Fruit fly (Drosophila melanogaster): ENCODE measurements around the gene Rpt2.

Gene Rpt2

DNA sequence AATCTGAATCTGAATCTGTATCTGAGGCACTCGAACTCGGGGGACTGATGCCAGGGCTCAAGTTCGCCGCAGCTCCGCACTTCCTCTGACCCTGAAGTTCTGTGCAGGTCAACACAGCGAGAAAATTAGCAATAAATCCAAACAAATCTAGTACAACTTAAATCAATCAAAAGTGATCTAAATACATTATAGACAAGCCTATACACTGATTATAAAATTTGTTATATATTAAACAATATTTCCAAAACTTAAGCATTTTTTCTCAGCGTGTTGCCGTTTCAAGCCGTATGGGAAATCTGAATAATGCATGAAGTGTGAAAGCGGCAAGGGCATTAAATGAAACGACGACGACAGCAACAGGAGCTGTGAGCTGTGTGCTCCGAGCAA, 16.3 kb downstream of the Rpt2 start (continued):
- TF ChIP-seq Hr38 (GFP tag; optimal IDR thresholded peaks at IDR 0.05) = no peak
- TF ChIP-seq Blimp-1 (GFP tag; optimal IDR thresholded peaks at IDR 0.05) = peak; percentile 74
- peak; percentile 97 for TF ChIP-seq CG34406 (GFP tag; optimal IDR thresholded peaks at IDR 0.05)
- TF ChIP-seq Eip78C (GFP tag) = peak; percentile 98
- peak; percentile 94 for TF ChIP-seq Smox (GFP tag; optimal IDR thresholded peaks at IDR 0.05)
- TF ChIP-seq CG31627 (GFP tag; optimal IDR thresholded peaks at IDR 0.05) = peak; percentile 92
- peak; percentile 56 for TF ChIP-seq CG6854 (GFP tag; optimal IDR thresholded peaks at IDR 0.05)
- TF ChIP-seq CG6808 (GFP tag; optimal IDR thresholded peaks at IDR 0.05) = peak; percentile 94
- TF ChIP-seq acj6 (GFP tag; optimal IDR thresholded peaks at IDR 0.05) = peak; percentile 97
- TF ChIP-seq Hr39 (GFP tag; optimal IDR thresholded peaks at IDR 0.05) = peak; percentile 91
- peak; percentile 98 for TF ChIP-seq CG10669 (GFP tag; optimal IDR thresholded peaks at IDR 0.05)
- peak; percentile 96 for TF ChIP-seq CG7368 (GFP tag; optimal IDR thresholded peaks at IDR 0.05)

DNA sequence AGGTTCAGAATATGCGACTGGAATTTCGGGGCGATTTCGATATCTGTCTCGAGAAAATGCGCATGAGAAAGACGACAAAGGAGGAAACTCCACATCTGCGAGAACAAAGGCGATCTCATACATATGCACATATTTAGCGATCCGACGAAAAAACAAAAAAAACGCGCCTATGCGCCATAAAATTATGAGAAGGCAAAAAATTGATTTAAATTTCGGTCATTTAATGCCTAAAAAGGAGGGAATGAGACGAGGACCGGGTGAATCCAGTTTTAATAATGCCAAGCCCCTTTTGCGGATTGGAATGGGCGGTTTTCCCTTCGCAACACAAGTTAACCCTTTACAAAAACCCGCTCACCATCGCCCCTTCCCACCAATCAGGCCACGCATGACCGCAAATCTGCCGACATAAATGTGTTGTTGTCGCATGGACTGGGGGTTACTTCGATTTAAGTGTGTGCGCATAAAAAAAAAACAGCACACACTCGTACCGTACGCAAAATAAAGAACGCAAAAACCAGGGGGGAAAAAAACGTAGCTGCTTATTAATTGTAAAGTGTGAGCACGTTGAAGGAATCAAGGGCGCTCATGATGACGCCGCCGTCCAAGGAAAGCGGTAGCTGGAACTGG, 16.8 kb downstream of the Rpt2 start:
- no peak for TF ChIP-seq CG6808 (GFP tag; optimal IDR thresholded peaks at IDR 0.05)
- TF ChIP-seq Eip93F (GFP tag; optimal IDR thresholded peaks at IDR 0.05) = peak; percentile 16

dm6 chr3R:23912349-23912748, 19.0 kb downstream of the Rpt2 start:
- TF ChIP-seq CG6792 (GFP tag; optimal IDR thresholded peaks at IDR 0.05) (no peak), CG6163 (GFP tag; IDR thresholded peaks at IDR 0.05) (0 out of 3 replicates have a peak, but pooled peaks have one; percentile 16), CG4318 (GFP tag; optimal IDR thresholded peaks at IDR 0.05) (no peak), CG15336 (GFP tag; IDR thresholded peaks at IDR 0.05) (no peak), cyc (GFP tag; optimal IDR thresholded peaks at IDR 0.05) (no peak), CG6854 (GFP tag; optimal IDR thresholded peaks at IDR 0.05) (peak; percentile 12), CG3919 (GFP tag; optimal IDR thresholded peaks at IDR 0.05) (peak; percentile 6), Sox14 (GFP tag; optimal IDR thresholded peaks at IDR 0.05) (no peak), svp (GFP tag) (peak; percentile 39), Eip78C (GFP tag) (no peak), Hr38 (GFP tag; optimal IDR thresholded peaks at IDR 0.05) (no peak), pdm3 (GFP tag; optimal IDR thresholded peaks at IDR 0.05) (no peak)

DNA sequence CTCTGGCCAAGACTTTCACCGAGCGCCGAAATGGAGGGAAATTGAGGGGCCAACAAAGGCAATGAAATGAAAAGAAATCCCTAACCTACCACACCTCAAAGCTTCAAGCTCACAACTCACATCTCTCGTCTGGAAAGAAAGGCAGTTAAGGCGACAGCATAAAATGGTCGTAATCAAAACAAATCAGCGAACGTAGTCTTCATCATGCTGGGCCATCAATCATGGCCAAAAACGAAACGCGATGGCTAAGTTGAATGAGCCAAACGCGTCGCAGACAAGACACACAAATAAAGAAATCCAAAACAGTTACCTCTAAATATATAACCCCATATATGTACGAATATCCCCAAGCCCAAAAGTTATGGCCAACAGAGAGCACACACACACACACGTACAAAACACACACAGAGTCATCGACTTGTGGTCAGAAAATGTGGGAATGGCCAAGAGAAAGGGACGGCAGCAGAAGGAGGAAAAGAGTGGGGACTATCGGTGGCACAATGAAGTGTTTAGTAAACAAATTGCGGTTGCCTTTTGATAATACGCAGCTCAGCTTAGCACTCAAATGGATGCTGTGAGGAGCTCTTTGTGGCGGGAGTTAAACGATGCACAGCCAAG, 20.2 kb downstream of the Rpt2 start:
- TF ChIP-seq cyc (GFP tag; optimal IDR thresholded peaks at IDR 0.05) (no peak), CG3919 (GFP tag; optimal IDR thresholded peaks at IDR 0.05) (no peak), Eip78C (GFP tag) (peak; percentile 37), CG1621 (tag; optimal IDR thresholded peaks at IDR 0.05) (no peak), CG6854 (GFP tag; optimal IDR thresholded peaks at IDR 0.05) (peak; percentile 7), fkh (GFP tag; optimal IDR thresholded peaks at IDR 0.05) (peak; percentile 19), CG4318 (GFP tag; optimal IDR thresholded peaks at IDR 0.05) (no peak)

dm6 chr3R:23910260-23910887, 21.0 kb downstream of the Rpt2 start:
- TF ChIP-seq OdsH (GFP tag; optimal IDR thresholded peaks at IDR 0.05) = peak; percentile 13
- TF ChIP-seq CG3919 (GFP tag; optimal IDR thresholded peaks at IDR 0.05) = peak; percentile 2
- TF ChIP-seq dac (GFP tag; optimal IDR thresholded peaks at IDR 0.05) = peak; percentile 2
- peak; percentile 40; the same call in 1 of the 3 replicates for TF ChIP-seq eg (GFP tag; IDR thresholded peaks at IDR 0.05)
- no peak for TF ChIP-seq achi (GFP tag; optimal IDR thresholded peaks at IDR 0.05)
- peak; percentile 35 for TF ChIP-seq CG6276 (GFP tag; optimal IDR thresholded peaks at IDR 0.05)
- peak; percentile 68 for TF ChIP-seq CG32006 (GFP tag; optimal IDR thresholded peaks at IDR 0.05)
- TF ChIP-seq lz (GFP tag; optimal IDR thresholded peaks at IDR 0.05) = no peak
- TF ChIP-seq Eip75B (GFP tag; optimal IDR thresholded peaks at IDR 0.05) = no peak
- TF ChIP-seq CG8119 (GFP tag; IDR thresholded peaks at IDR 0.05) = peak; percentile 59; the same call in 1 of the 3 replicates
- no peak for TF ChIP-seq CG1621 (tag; optimal IDR thresholded peaks at IDR 0.05)
- TF ChIP-seq CG31627 (GFP tag; optimal IDR thresholded peaks at IDR 0.05) = no peak
- peak; percentile 14 for TF ChIP-seq CG4318 (GFP tag; optimal IDR thresholded peaks at IDR 0.05)
- TF ChIP-seq Eip78C (GFP tag) = peak; percentile 42
- TF ChIP-seq CG7368 (GFP tag; optimal IDR thresholded peaks at IDR 0.05) = no peak
- peak; percentile 75 for TF ChIP-seq CG15336 (GFP tag; IDR thresholded peaks at IDR 0.05)
- TF ChIP-seq Hr4 (GFP tag; optimal IDR thresholded peaks at IDR 0.05) = peak; percentile 70
